Fruit fly (Drosophila melanogaster): ENCODE measurements around the gene mil.

Gene mil

dm6 chr3R:27926738-27927215 is 14.5 kb downstream of the mil start:
- TF ChIP-seq h (optimal IDR thresholded peaks at IDR 0.05) (no peak), insv (optimal IDR thresholded peaks at IDR 0.05) (no peak), Myc (optimal IDR thresholded peaks at IDR 0.05) (no peak), Sin3A (optimal IDR thresholded peaks at IDR 0.05) (no peak), psq (optimal IDR thresholded peaks at IDR 0.05) (no peak), ttk (optimal IDR thresholded peaks at IDR 0.05) (no peak)

DNA sequence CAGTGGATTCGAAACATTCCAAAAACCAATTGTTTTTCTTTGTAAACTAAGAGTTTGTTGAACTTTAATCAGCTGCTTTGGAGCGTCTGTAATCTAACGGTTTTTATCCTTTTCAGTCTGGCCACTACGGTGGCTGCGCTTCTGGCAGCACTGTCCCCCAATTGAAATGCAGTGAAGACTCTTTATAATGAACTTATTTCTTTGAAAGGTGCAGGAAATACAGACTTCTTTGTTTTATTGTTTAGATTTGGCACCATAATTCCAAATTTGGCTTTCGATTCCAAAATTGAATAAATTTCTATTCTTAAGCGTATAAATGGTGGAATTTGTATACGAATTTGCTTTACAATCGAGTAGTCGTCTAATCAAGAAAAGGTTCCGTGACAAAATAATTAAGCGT is 15.9 kb downstream of the mil start, which contains the start of gene nenya:
Gene nenya, minus strand, starts transcription at position 35 of the 400 bp plus-strand sequence.
- TF ChIP-seq insv (optimal IDR thresholded peaks at IDR 0.05) = no peak
- TF ChIP-seq psq (optimal IDR thresholded peaks at IDR 0.05) = no peak
- no peak for TF ChIP-seq ttk (optimal IDR thresholded peaks at IDR 0.05)
- no peak for TF ChIP-seq h (optimal IDR thresholded peaks at IDR 0.05)
- TF ChIP-seq Sin3A (optimal IDR thresholded peaks at IDR 0.05) = no peak
- no peak for TF ChIP-seq Myc (optimal IDR thresholded peaks at IDR 0.05)

DNA sequence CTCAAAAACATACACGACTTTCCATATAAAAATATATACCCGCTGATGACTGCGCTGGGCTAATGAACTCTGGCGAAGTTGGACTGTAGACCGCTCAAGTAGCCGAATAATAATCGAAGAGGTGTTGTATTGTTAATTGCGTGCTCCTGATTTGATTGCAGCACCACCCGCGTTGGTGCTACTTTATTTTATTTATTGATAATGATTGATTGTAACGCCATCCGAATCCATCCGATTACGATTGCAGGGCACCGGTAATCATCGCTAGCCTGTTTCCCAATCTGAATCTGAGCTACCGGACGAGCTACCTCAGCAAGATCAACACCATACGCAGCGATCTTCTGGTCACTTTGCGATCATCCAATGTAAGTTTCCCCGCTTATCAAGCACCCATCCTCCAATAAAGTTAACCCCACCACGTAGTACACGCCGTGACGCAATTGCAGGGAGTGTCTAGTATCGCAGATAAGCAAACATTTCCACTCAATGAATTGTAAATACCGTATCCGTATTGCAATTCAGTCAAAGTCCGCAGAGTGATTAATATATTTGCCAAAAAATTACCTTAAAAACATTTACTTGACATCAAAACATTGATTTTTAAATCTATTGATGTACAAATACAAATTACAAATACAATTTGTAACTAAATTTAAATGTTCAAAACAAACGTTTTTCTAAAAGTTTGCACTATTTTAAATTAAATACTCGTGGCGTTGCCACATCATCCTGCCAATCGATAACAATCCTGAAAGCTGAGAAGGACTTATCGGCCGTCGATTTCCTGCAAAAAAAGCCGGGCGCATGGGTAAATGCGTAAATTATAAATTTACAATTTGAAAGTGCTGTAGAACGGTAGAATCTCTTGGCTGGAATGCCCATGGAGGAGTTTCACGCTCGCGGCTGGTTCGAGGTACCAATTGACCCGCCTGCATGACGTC is 17.0 kb downstream of the mil start:
- TF ChIP-seq psq (optimal IDR thresholded peaks at IDR 0.05) = no peak
- TF ChIP-seq Sin3A (optimal IDR thresholded peaks at IDR 0.05) = no peak
- TF ChIP-seq insv (optimal IDR thresholded peaks at IDR 0.05) = no peak
- TF ChIP-seq ttk (optimal IDR thresholded peaks at IDR 0.05) = no peak
- no peak for TF ChIP-seq Myc (optimal IDR thresholded peaks at IDR 0.05)
- TF ChIP-seq h (optimal IDR thresholded peaks at IDR 0.05) = no peak

DNA sequence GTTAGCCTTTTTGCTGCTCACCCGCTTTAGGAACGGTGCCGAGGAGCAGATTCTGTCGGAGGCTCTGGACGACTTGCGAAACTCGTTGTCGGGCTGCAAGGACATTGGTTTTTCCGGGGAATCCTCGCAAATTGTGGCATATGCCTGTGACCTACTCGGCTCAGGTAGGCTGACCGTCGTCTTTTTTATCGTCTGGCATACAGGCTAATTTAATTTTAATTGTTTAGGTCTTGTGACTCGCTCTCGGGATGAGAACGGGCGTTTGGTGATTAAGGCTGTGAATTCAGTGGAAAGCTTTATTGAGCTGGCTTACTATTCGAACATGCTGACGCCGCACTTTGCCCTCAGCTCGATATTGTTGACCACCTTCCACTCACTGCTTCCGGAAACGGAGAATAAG is 19.2 kb downstream of the mil start:
- TF ChIP-seq h (optimal IDR thresholded peaks at IDR 0.05) (no peak), insv (optimal IDR thresholded peaks at IDR 0.05) (no peak), ttk (optimal IDR thresholded peaks at IDR 0.05) (no peak), psq (optimal IDR thresholded peaks at IDR 0.05) (no peak), Sin3A (optimal IDR thresholded peaks at IDR 0.05) (no peak), Myc (optimal IDR thresholded peaks at IDR 0.05) (no peak)

DNA sequence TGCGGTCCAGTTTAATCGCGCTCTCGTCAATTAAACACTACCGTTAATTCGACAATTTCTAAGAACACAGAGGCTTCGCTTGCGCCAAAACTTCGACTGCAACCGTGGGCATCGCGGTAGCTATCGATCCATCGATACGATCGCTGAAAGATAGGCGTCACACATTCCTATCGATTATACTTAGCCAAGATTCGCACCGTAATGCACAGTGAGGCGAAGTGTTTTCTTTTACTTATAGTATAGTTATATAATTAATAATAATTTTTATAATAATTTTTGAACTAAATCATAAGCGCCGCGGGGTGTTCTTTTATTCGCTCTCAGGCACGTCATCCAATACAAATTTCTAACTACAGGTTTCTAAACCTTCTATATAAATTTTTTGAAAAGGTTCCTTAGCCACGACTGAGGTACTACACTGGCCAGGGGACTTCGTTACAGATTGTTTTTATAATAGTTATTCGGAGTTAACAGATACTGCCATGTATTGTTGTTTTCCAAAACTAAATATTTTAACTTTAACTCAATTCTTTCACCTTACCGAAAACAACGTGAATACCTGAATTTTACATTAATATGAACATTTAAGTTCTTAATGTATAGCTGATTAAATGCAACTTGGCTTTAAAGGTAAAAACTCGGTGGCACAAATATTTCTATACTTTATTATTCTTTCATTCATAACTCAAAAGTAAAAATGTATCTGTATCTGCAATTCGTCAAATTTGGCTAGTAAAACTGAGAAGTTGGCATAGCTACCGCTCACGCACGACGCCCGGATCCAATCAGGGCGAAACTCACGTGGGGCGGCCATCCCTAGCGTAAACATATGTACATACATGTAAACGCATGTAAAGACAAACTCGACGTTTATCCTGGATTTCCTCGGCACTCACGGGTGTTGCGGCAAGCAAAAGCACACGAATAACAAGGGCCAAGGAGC is 25.8 kb downstream of the mil start, which contains the start of the genes NSD and BOD1:
Gene NSD, minus strand, starts transcription at position 102 of the 943 bp plus-strand sequence.
Gene BOD1, plus strand, starts transcription at position 494 of the 943 bp plus-strand sequence.
- TF ChIP-seq Sin3A (optimal IDR thresholded peaks at IDR 0.05) (no peak), insv (optimal IDR thresholded peaks at IDR 0.05) (no peak), Myc (optimal IDR thresholded peaks at IDR 0.05) (no peak), ttk (optimal IDR thresholded peaks at IDR 0.05) (no peak)

DNA sequence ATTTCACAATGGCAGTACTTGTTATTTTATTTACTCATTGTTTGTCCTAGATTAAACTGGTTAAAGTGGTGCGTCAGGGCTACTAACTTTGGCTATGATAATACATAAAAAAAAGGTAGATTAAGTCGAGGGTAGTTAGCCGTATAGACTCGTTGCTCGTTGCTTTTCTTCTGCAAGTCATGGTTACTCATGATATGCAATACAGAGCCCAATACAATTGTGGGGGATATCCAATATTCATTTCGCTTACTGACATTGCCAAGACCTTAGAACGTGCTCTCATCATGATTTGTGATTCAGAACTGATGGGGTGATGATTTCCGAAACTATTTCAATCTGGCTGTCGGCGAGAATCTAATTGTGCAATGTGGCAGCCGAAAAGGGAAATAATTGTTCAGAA is 33.2 kb downstream of the mil start:
- no peak for TF ChIP-seq insv (optimal IDR thresholded peaks at IDR 0.05)
- TF ChIP-seq h (optimal IDR thresholded peaks at IDR 0.05) = no peak
- no peak for TF ChIP-seq Myc (optimal IDR thresholded peaks at IDR 0.05)
- TF ChIP-seq psq (optimal IDR thresholded peaks at IDR 0.05) = no peak
- TF ChIP-seq Sin3A (optimal IDR thresholded peaks at IDR 0.05) = no peak
- TF ChIP-seq ttk (optimal IDR thresholded peaks at IDR 0.05) = no peak

- no peak for TF ChIP-seq Myc (optimal IDR thresholded peaks at IDR 0.05)
- TF ChIP-seq psq (optimal IDR thresholded peaks at IDR 0.05) = no peak
- no peak for TF ChIP-seq ttk (optimal IDR thresholded peaks at IDR 0.05)
- TF ChIP-seq Sin3A (optimal IDR thresholded peaks at IDR 0.05) = no peak
- no peak for TF ChIP-seq h (optimal IDR thresholded peaks at IDR 0.05)
- no peak for TF ChIP-seq insv (optimal IDR thresholded peaks at IDR 0.05)
Measured at dm6 chr3R:27946555-27947204, 34.4 kb downstream of the mil start.

DNA sequence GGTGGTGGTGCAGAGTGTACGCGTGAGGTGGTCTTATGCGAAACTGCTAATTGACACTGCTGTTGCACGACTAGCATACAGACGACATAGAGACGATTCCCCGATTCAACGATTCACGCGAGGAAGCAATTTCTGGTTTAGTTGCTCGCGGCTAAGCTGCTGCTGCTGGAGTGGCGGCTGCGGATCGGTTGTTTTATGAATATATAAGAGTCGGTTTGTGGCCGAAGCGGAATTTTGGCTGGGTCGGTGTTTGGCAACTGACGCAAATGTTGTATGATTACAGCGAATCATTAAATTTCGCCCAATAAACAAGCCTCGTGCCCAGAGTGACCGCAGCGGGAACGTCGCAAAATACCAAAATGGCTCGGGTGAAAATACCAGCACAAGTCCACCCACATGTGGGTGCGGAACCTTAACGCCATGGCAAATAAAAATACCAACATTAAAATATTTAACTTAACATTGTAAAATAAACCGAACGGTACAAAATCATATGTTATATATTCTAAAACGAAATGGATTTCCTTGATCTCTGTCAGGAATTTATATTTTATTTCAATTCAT is 35.5 kb downstream of the mil start, which contains the start of gene mfrn:
Gene mfrn, minus strand, starts transcription at position 340 of the 564 bp plus-strand sequence.
- TF ChIP-seq Myc (optimal IDR thresholded peaks at IDR 0.05) (no peak), ttk (optimal IDR thresholded peaks at IDR 0.05) (no peak), h (optimal IDR thresholded peaks at IDR 0.05) (no peak), insv (optimal IDR thresholded peaks at IDR 0.05) (no peak), Sin3A (optimal IDR thresholded peaks at IDR 0.05) (no peak), psq (optimal IDR thresholded peaks at IDR 0.05) (no peak)

DNA sequence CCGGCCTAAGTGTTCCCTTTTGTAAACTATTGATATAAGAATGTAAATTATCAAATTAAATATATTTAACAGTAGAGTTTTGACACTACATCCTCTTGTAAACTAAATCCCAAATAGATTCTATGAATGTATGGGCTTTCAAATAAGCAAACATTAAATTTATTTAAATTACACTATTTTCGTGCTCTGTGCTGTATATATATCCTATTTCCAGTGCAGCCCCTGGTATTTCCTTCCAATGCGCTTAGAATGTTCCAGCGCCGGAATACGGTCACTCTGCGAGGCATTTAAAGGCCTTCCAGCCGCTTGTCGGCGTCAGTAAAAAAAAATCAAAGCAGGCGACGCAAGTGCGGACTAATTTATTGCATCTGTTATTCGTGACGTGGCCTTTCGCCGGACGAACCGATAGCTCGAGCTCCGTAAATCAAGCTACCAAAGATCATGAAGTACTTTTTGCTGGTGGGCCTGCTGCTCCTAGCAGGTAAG is 36.2 kb downstream of the mil start, which contains the start of gene Gp93:
Gene Gp93, plus strand, starts transcription at position 291 of the 486 bp plus-strand sequence.
- TF ChIP-seq psq (optimal IDR thresholded peaks at IDR 0.05) (no peak), Myc (optimal IDR thresholded peaks at IDR 0.05) (no peak)

DNA sequence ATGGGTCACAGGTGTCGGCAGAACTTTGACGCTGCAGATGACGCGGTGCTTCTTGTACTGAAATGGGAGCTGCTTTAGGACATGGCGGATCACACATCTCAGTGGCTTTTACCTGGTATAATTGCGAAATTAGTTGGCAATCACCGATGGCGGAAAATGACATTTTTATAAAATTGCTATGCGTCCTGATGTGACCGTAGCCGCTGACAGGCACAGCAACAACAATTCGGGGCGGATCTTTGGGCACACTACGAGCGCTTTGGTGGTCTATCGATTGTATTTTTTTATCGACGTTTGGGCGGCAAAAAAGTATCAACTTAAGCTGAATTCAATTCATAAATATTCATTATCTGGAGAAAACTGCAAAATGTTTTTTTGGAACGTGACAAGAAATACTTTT is 41.6 kb downstream of the mil start, which contains the start of gene CG4951:
Gene CG4951, minus strand, starts transcription at position 223 of the 400 bp plus-strand sequence.
- TF ChIP-seq h (optimal IDR thresholded peaks at IDR 0.05) (no peak), Sin3A (optimal IDR thresholded peaks at IDR 0.05) (no peak), insv (optimal IDR thresholded peaks at IDR 0.05) (no peak), Myc (optimal IDR thresholded peaks at IDR 0.05) (no peak), psq (optimal IDR thresholded peaks at IDR 0.05) (no peak), ttk (optimal IDR thresholded peaks at IDR 0.05) (no peak)

DNA sequence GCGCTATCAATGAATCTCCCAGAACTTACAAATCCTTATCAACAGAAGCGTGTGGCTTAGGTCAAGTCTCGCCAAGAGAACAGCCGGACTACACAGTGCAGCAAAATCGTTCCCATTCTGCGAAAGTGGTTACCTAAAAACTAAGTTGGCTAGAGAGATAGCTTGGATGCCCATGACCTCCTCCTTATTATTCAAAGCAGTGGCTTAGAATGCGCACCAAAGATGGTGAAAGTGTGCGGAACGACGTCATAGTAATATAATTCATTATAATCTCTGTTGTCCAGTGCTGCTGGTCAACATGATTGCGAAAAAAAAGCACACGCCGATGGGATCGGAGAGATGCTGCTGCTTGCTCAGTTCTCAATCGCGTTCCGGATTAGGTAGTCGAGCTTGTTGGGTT is 42.3 kb downstream of the mil start, which contains the start of gene Nep7:
Gene Nep7, plus strand, starts transcription at position 385 of the 400 bp plus-strand sequence.
- TF ChIP-seq insv (optimal IDR thresholded peaks at IDR 0.05) = no peak
- no peak for TF ChIP-seq Sin3A (optimal IDR thresholded peaks at IDR 0.05)
- TF ChIP-seq psq (optimal IDR thresholded peaks at IDR 0.05) = no peak
